Worm (Caenorhabditis elegans) whole organism, L4 larva: ENCODE data around the gene R53.5.

Experiments used
- T20F7.1 ChIP-seq: fragments of 200-800 bp; sonication (Bioruptor generic); optimal IDR thresholded peaks from 2 replicates; lab custom pipeline; 2018; ENCODE audit warnings: mild to moderate bottlenecking, missing genetic modification characterization, missing compliant biosample characterization
- jun-1 ChIP-seq: fragments of 150-350 bp; optimal IDR thresholded peaks from 2 replicates; lab custom pipeline; 2014; ENCODE audit warnings: missing biosample characterization, missing genetic modification reagents, missing genetic modification characterization
- pqm-1 ChIP-seq: sonication (generic microtip); optimal IDR thresholded peaks from 2 replicates; lab custom pipeline; 2017; ENCODE audit warnings: missing biosample characterization, missing genetic modification characterization
- sdz-12 ChIP-seq: fragments of 200-800 bp; sonication (Bioruptor generic); optimal IDR thresholded peaks from 2 replicates; lab custom pipeline; 2018; ENCODE audit warnings: mild to moderate bottlenecking, missing genetic modification characterization, missing compliant biosample characterization
- snpc-4 ChIP-seq: fragments of 150-350 bp; optimal IDR thresholded peaks from 2 replicates; lab custom pipeline; 2014; ENCODE audit warnings: missing biosample characterization, missing genetic modification characterization
- spr-3 ChIP-seq: fragments of 200-800 bp; sonication (Bioruptor generic); optimal IDR thresholded peaks from 2 replicates; lab custom pipeline; 2018; ENCODE audit warnings: mild to moderate bottlenecking, missing genetic modification characterization, missing compliant biosample characterization
- zip-2 ChIP-seq: fragments of 150-350 bp; optimal IDR thresholded peaks from 2 replicates; lab custom pipeline; 2014; ENCODE audit warnings: missing biosample characterization, missing genetic modification characterization

DNA sequence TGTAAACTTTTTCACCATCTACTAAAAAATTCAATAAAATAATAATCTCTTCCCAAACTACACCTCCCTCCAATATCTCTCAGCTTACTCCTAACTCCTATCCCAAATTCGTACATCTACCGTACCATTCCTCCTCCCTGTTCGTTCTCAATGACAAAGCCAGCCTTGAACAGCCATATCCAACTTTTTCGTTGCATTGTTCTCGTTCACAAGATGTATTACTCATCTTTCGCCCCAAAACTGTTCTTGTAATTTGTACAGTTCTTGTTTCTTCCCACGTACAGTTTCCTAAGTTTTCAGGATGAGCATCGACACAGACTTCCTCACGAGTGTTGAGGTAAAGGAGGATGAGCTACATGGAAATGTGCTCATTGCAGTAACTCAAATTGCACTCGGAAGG is 15.4 kb downstream of the R53.5 start, which contains the start of gene egl-43:
- TF ChIP-seq sdz-12 (GFP tag; lab: Kevin White, UChicago) (no peak), snpc-4 (tag; lab: Kevin White, UChicago) (no peak), zip-2 (no peak), pqm-1 (tag; lab: Kevin White, UChicago) (no peak), T20F7.1 (GFP tag; lab: Kevin White, UChicago) (no peak), spr-3 (no peak), jun-1 (tag; lab: Kevin White, UChicago) (no peak)
